Fruit fly (Drosophila melanogaster): ENCODE data around the gene C15.

Gene C15

DNA sequence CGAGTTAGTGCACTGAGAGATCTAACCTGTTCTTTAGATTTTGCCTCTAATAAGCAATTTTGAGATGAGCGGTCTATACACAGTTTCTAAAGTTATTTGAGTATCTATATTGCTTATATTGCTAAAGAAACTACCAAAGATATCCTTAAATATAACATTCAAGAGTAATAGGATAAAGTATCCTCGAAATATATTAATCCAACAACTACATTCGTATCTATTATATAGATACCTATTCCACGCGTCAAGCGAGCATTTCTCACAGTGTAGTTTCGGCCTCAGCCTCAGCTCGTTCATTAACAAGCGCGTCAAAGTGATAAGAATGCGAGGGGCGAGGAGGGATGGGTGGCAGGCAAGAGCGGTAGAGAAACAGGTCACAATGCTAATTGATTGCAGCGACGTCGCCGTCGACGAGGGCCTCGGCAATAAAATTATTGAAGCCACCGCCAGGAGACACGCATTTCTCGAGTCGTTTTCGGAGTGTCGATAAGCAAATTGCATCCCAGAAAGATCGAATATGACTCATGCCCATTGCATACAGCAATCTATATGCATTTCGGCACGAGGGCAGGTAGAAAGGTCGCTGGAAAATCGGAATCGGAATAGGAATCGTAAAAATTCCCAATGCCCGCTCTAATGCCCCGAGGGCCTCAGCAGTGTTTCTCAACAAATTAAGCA, 6.1 kb upstream of the C15 start (continued):
- TF ChIP-seq usp (GFP tag; optimal IDR thresholded peaks at IDR 0.05), result no peak
- peak; percentile 59 for TF ChIP-seq Oli (tag; optimal IDR thresholded peaks at IDR 0.05)
- peak; percentile 52 for TF ChIP-seq row (GFP tag; IDR thresholded peaks at IDR 0.05)
- no peak for TF ChIP-seq CG12299 (tag; optimal IDR thresholded peaks at IDR 0.05)
- TF ChIP-seq exex (tag; optimal IDR thresholded peaks at IDR 0.05), result no peak
- peak; percentile 41 for TF ChIP-seq gsb-n (tag; optimal IDR thresholded peaks at IDR 0.05)
- TF ChIP-seq CG17328 (GFP tag; IDR thresholded peaks at IDR 0.05), result 0 out of 2 replicates have a peak, but pooled peaks have one; percentile 23
- no peak for TF ChIP-seq al (GFP tag; IDR thresholded peaks at IDR 0.05)
- no peak for TF ChIP-seq CG10274 (GFP tag; optimal IDR thresholded peaks at IDR 0.05)
- no peak for TF ChIP-seq Max (GFP tag; optimal IDR thresholded peaks at IDR 0.05)
- no peak for TF ChIP-seq Fer1 (GFP tag; optimal IDR thresholded peaks at IDR 0.05)
- TF ChIP-seq Rfx (GFP tag; IDR thresholded peaks at IDR 0.05), result peak; percentile 29; the same call in 1 of the 2 replicates
- TF ChIP-seq Dbx (GFP tag; IDR thresholded peaks at IDR 0.05), result no peak
- peak; percentile 26 for TF ChIP-seq CG13624 (GFP tag; optimal IDR thresholded peaks at IDR 0.05)
- no peak for TF ChIP-seq Atf-2 (GFP tag; optimal IDR thresholded peaks at IDR 0.05)
- TF ChIP-seq CG1603 (tag; optimal IDR thresholded peaks at IDR 0.05), result peak; percentile 32
- peak; percentile 76 for TF ChIP-seq cad (GFP tag; optimal IDR thresholded peaks at IDR 0.05)
- TF ChIP-seq CG8944 (GFP tag; optimal IDR thresholded peaks at IDR 0.05), result no peak
- TF ChIP-seq CG12071 (GFP tag; optimal IDR thresholded peaks at IDR 0.05), result peak; percentile 15
- TF ChIP-seq Hey (tag; optimal IDR thresholded peaks at IDR 0.05), result no peak
- no peak for TF ChIP-seq CG3407 (GFP tag; optimal IDR thresholded peaks at IDR 0.05)
- no peak for TF ChIP-seq sqz (GFP tag; optimal IDR thresholded peaks at IDR 0.05)
- TF ChIP-seq MTF-1 (GFP tag; optimal IDR thresholded peaks at IDR 0.05; ENCODE audit: borderline replicate concordance), result no peak
- TF ChIP-seq Hr51 (GFP tag; optimal IDR thresholded peaks at IDR 0.05), result no peak
- TF ChIP-seq phol (tag; optimal IDR thresholded peaks at IDR 0.05), result peak; percentile 59
- peak; percentile 24 for TF ChIP-seq CG16863 (GFP tag; optimal IDR thresholded peaks at IDR 0.05)
- peak; percentile 23 for TF ChIP-seq CG1792 (GFP tag; optimal IDR thresholded peaks at IDR 0.05)
- TF ChIP-seq MBD-R2 (GFP tag; IDR thresholded peaks at IDR 0.05), result no peak
- no peak for TF ChIP-seq bbx (GFP tag; IDR thresholded peaks at IDR 0.05; ENCODE audit: partially characterized antibody)
- no peak for TF ChIP-seq Taf1 (GFP tag; IDR thresholded peaks at IDR 0.05)
- TF ChIP-seq hkb (optimal IDR thresholded peaks at IDR 0.05), result no peak
- TF ChIP-seq hkb (GFP tag; IDR thresholded peaks at IDR 0.05), result peak; percentile 55
- TF ChIP-seq vfl (GFP tag; optimal IDR thresholded peaks at IDR 0.05), result no peak
- no peak for TF ChIP-seq CG43689 (GFP tag; IDR thresholded peaks at IDR 0.05)
- TF ChIP-seq CG13123 (GFP tag; optimal IDR thresholded peaks at IDR 0.05), result no peak
- no peak for TF ChIP-seq CG11085 (GFP tag; IDR thresholded peaks at IDR 0.05)
- 0 out of 3 replicates have a peak, but pooled peaks have one; percentile 21 for TF ChIP-seq ase (GFP tag; IDR thresholded peaks at IDR 0.05)
- TF ChIP-seq ewg (GFP tag; optimal IDR thresholded peaks at IDR 0.05), result no peak
- peak; percentile 48 for TF ChIP-seq CG6689 (GFP tag; IDR thresholded peaks at IDR 0.05)
- peak; percentile 37 for TF ChIP-seq Nf-YC (tag; optimal IDR thresholded peaks at IDR 0.05)
- TF ChIP-seq insv (GFP tag; optimal IDR thresholded peaks at IDR 0.05), result no peak
- peak; percentile 16 for TF ChIP-seq Side (GFP tag; optimal IDR thresholded peaks at IDR 0.05)
- no peak for TF ChIP-seq Aef1 (GFP tag; IDR thresholded peaks at IDR 0.05)
- TF ChIP-seq CG6254 (GFP tag; optimal IDR thresholded peaks at IDR 0.05), result peak; percentile 56
- peak; percentile 57 for TF ChIP-seq CG14710 (tag; optimal IDR thresholded peaks at IDR 0.05)
- TF ChIP-seq sens (GFP tag), result peak; percentile 92
- peak; percentile 30 for TF ChIP-seq CG10267 (tag; optimal IDR thresholded peaks at IDR 0.05)
- no peak for TF ChIP-seq CG7928 (GFP tag; optimal IDR thresholded peaks at IDR 0.05)
- TF ChIP-seq rib (GFP tag; IDR thresholded peaks at IDR 0.05), result no peak
- no peak for TF ChIP-seq nerfin-2 (GFP tag; IDR thresholded peaks at IDR 0.05; ENCODE audit: partially characterized antibody)
- no peak for TF ChIP-seq CG7745 (tag; optimal IDR thresholded peaks at IDR 0.05)
